Comparison of ENCODE assay signal across 4 fruit fly cellular contexts in the genomic region with DNA sequence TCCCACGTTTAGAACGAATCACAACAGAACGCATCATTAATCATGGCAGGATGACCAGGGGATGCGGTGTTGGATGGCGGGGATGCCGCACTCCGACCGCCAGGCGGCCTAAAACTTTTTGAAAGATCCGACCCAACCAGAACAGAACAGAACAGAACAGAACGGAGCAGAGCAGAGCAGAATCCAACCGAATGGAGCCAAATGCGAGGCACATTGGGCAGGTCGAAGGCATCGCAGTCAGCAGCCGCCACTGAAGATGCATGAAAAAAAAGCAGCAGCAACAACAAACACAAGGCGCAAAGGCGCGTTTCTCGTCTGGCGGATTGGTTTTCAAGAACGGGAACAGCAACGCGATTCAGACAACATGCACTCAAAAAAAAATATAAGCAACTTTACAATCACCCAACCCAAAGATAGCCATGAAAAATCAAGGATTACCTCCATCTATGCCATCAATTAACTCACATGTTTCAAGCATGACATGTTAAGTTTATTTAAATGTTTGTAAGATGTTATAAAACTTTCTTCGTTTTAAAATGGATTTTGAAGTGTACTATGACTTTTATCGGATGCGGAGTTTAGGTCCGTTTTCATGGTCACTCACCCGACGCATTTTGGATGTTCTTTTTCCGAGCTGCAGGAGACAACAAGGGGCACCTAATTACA.
A peak's percentile ranks its signal among the peaks of the same experiment; 100 is the strongest.
TF ChIP-seq lines count a peak whose summit lies in the region.

No protein-coding gene starts in this region.

- TF ChIP-seq CTCF in whole organism, embryonic (GFP tag; optimal IDR thresholded peaks at IDR 0.05; lab: Kevin White, UChicago) = no peak

TF ChIP-seq in whole organism, embryonic, 481 proteins besides CTCF, POLR2A, EP300 and RAD21 (continues in another document):
- TF ChIP-seq Bgb (GFP tag; IDR thresholded peaks at IDR 0.05; lab: Robert Waterston, UW; ENCODE audit: partially characterized antibody) = no peak
- peak; percentile 38 for TF ChIP-seq CG12104 (GFP tag; optimal IDR thresholded peaks at IDR 0.05; lab: Kevin White, UChicago)
- TF ChIP-seq CG2116 (GFP tag; optimal IDR thresholded peaks at IDR 0.05; lab: Kevin White, UChicago) = peak; percentile 2
- TF ChIP-seq CG7928 (GFP tag; optimal IDR thresholded peaks at IDR 0.05; lab: Kevin White, UChicago) = no peak
- TF ChIP-seq Gsc (GFP tag; IDR thresholded peaks at IDR 0.05; lab: Robert Waterston, UW) = no peak
- no peak for TF ChIP-seq pzg (GFP tag; optimal IDR thresholded peaks at IDR 0.05; lab: Kevin White, UChicago)
- TF ChIP-seq CG7357 (GFP tag; IDR thresholded peaks at IDR 0.05; lab: Robert Waterston, UW) = no peak; the same call in 2 of the 3 replicates
- TF ChIP-seq CG13775 (GFP tag; optimal IDR thresholded peaks at IDR 0.05; lab: Kevin White, UChicago) = peak; percentile 65
- peak; percentile 88 for TF ChIP-seq CG33557 (GFP tag; optimal IDR thresholded peaks at IDR 0.05; lab: Kevin White, UChicago)
- peak; percentile 30 for TF ChIP-seq CG13123 (GFP tag; optimal IDR thresholded peaks at IDR 0.05; lab: Kevin White, UChicago)
- peak; percentile 88 for TF ChIP-seq CG2712 (tag; optimal IDR thresholded peaks at IDR 0.05; lab: Kevin White, UChicago)
- TF ChIP-seq CG32532 (GFP tag; IDR thresholded peaks at IDR 0.05; lab: Robert Waterston, UW) = peak; percentile 7; the same call in 1 of the 2 replicates
- peak; percentile 21 for TF ChIP-seq CG3838 (GFP tag; optimal IDR thresholded peaks at IDR 0.05; lab: Kevin White, UChicago)
- TF ChIP-seq Nf-YA (GFP tag; IDR thresholded peaks at IDR 0.05; lab: Robert Waterston, UW) = no peak
- peak; percentile 55; the same call in 1 of the 2 replicates for TF ChIP-seq CG4730 (GFP tag; IDR thresholded peaks at IDR 0.05; lab: Robert Waterston, UW)
- TF ChIP-seq MTF-1 (GFP tag; optimal IDR thresholded peaks at IDR 0.05; lab: Kevin White, UChicago; ENCODE audit: borderline replicate concordance) = peak; percentile 48
- TF ChIP-seq CG14050 (GFP tag; IDR thresholded peaks at IDR 0.05; lab: Robert Waterston, UW) = no peak
- peak; percentile 5 for TF ChIP-seq HLH54F (GFP tag; optimal IDR thresholded peaks at IDR 0.05; lab: Kevin White, UChicago)
- TF ChIP-seq HmgD (GFP tag; optimal IDR thresholded peaks at IDR 0.05; lab: Kevin White, UChicago) = no peak

TF ChIP-seq in whole organism, prepupa, 60 proteins besides CTCF, POLR2A, EP300 and RAD21 (continues in another document):
- peak; percentile 79 for TF ChIP-seq CG32006 (GFP tag; optimal IDR thresholded peaks at IDR 0.05; lab: Kevin White, UChicago)
- peak; percentile 95 for TF ChIP-seq CG10669 (GFP tag; optimal IDR thresholded peaks at IDR 0.05; lab: Kevin White, UChicago)
- TF ChIP-seq Hr4 (GFP tag; optimal IDR thresholded peaks at IDR 0.05; lab: Kevin White, UChicago) = peak; percentile 57
- TF ChIP-seq CG3032 (tag; optimal IDR thresholded peaks at IDR 0.05; lab: Kevin White, UChicago) = peak; percentile 91
- peak; percentile 94 for TF ChIP-seq CG10631 (GFP tag; optimal IDR thresholded peaks at IDR 0.05; lab: Kevin White, UChicago)
- peak; percentile 96 for TF ChIP-seq Smox (GFP tag; optimal IDR thresholded peaks at IDR 0.05; lab: Kevin White, UChicago)
- TF ChIP-seq Ets21C (GFP tag; optimal IDR thresholded peaks at IDR 0.05; lab: Kevin White, UChicago) = peak; percentile 90
- TF ChIP-seq CG11762 (GFP tag; optimal IDR thresholded peaks at IDR 0.05; lab: Kevin White, UChicago; ENCODE audit: insufficient read depth) = peak; percentile 86
- TF ChIP-seq Eip75B (GFP tag; optimal IDR thresholded peaks at IDR 0.05; lab: Kevin White, UChicago) = peak; percentile 93
- TF ChIP-seq salr (GFP tag; optimal IDR thresholded peaks at IDR 0.05; lab: Kevin White, UChicago) = peak; percentile 83 to 85
- peak; percentile 97 for TF ChIP-seq Met (GFP tag; optimal IDR thresholded peaks at IDR 0.05; lab: Kevin White, UChicago)
- TF ChIP-seq Sox102F (GFP tag; optimal IDR thresholded peaks at IDR 0.05; lab: Kevin White, UChicago) = peak; percentile 96
- TF ChIP-seq Ets96B (tag; optimal IDR thresholded peaks at IDR 0.05; lab: Kevin White, UChicago) = peak; percentile 93
- TF ChIP-seq Hr39 (GFP tag; optimal IDR thresholded peaks at IDR 0.05; lab: Kevin White, UChicago) = peak; percentile 95
- TF ChIP-seq svp (GFP tag; lab: Kevin White, UChicago) = peak; percentile 98
- peak; percentile 93 for TF ChIP-seq acj6 (GFP tag; optimal IDR thresholded peaks at IDR 0.05; lab: Kevin White, UChicago)
- peak; percentile 91 for TF ChIP-seq CG6792 (GFP tag; optimal IDR thresholded peaks at IDR 0.05; lab: Kevin White, UChicago)
- TF ChIP-seq CG1621 (tag; optimal IDR thresholded peaks at IDR 0.05; lab: Kevin White, UChicago) = peak; percentile 92
- TF ChIP-seq net (GFP tag; optimal IDR thresholded peaks at IDR 0.05; lab: Kevin White, UChicago) = peak; percentile 88
- peak; percentile 86 for TF ChIP-seq CG34406 (GFP tag; optimal IDR thresholded peaks at IDR 0.05; lab: Kevin White, UChicago)
- peak; percentile 93 for TF ChIP-seq CG3919 (GFP tag; optimal IDR thresholded peaks at IDR 0.05; lab: Kevin White, UChicago)

TF ChIP-seq in whole organism, pupa, 21 proteins besides CTCF, POLR2A, EP300 and RAD21:
- peak; percentile 66 for TF ChIP-seq D1 (tag; optimal IDR thresholded peaks at IDR 0.05; lab: Kevin White, UChicago)
- TF ChIP-seq fd96Ca (GFP tag; IDR thresholded peaks at IDR 0.05; lab: Robert Waterston, UW) = peak; percentile 85
- peak; percentile 91 for TF ChIP-seq CG8301 (tag; optimal IDR thresholded peaks at IDR 0.05; lab: Kevin White, UChicago)
- no peak for TF ChIP-seq CG32121 (GFP tag; IDR thresholded peaks at IDR 0.05; lab: Robert Waterston, UW)
- peak; percentile 92 for TF ChIP-seq Snoo (tag; optimal IDR thresholded peaks at IDR 0.05; lab: Kevin White, UChicago)
- peak; percentile 94 for TF ChIP-seq CG17806 (tag; optimal IDR thresholded peaks at IDR 0.05; lab: Kevin White, UChicago)
- TF ChIP-seq CG15710 (tag; optimal IDR thresholded peaks at IDR 0.05; lab: Kevin White, UChicago) = peak; percentile 91
- peak; percentile 92 for TF ChIP-seq CG9948 (tag; optimal IDR thresholded peaks at IDR 0.05; lab: Kevin White, UChicago)
- peak; percentile 72 for TF ChIP-seq EcR (GFP tag; optimal IDR thresholded peaks at IDR 0.05; lab: Kevin White, UChicago)
- peak; percentile 86 for TF ChIP-seq CG4496 (GFP tag; IDR thresholded peaks at IDR 0.05; lab: Robert Waterston, UW)
- peak; percentile 77; the same call in 1 of the 2 replicates for TF ChIP-seq CG12605 (GFP tag; IDR thresholded peaks at IDR 0.05; lab: Robert Waterston, UW)
- TF ChIP-seq Ets98B (GFP tag; IDR thresholded peaks at IDR 0.05; lab: Robert Waterston, UW) = peak; percentile 77
- TF ChIP-seq Pif1B (GFP tag; optimal IDR thresholded peaks at IDR 0.05; lab: Kevin White, UChicago) = peak; percentile 92
- peak; percentile 88 for TF ChIP-seq gl (tag; optimal IDR thresholded peaks at IDR 0.05; lab: Kevin White, UChicago)
- peak; percentile 92 for TF ChIP-seq Pif1A (GFP tag; optimal IDR thresholded peaks at IDR 0.05; lab: Kevin White, UChicago)
- peak; percentile 82 for TF ChIP-seq CG13204 (GFP tag; optimal IDR thresholded peaks at IDR 0.05; lab: Kevin White, UChicago)
- peak; percentile 93 for TF ChIP-seq CG8159 (tag; optimal IDR thresholded peaks at IDR 0.05; lab: Kevin White, UChicago)
- TF ChIP-seq CG34367 (tag; optimal IDR thresholded peaks at IDR 0.05; lab: Kevin White, UChicago) = peak; percentile 93
- peak; percentile 60; the same call in 1 of the 2 replicates for TF ChIP-seq rn (GFP tag; IDR thresholded peaks at IDR 0.05; lab: Robert Waterston, UW)
- peak; percentile 94 for TF ChIP-seq CG14655 (GFP tag; optimal IDR thresholded peaks at IDR 0.05; lab: Kevin White, UChicago)
- no peak for TF ChIP-seq CG10348 (GFP tag; IDR thresholded peaks at IDR 0.05; lab: Robert Waterston, UW)
TF ChIP-seq in whole organism, pupa: peak in this region for 19.

TF ChIP-seq in whole organism, wandering third instar larva, 38 proteins besides CTCF, POLR2A, EP300 and RAD21 (continues in another document):
- TF ChIP-seq sage (GFP tag; optimal IDR thresholded peaks at IDR 0.05; lab: Kevin White, UChicago) (peak; percentile 95), Sp1 (GFP tag; optimal IDR thresholded peaks at IDR 0.05; lab: Kevin White, UChicago) (peak; percentile 96), Hnf4 (GFP tag; optimal IDR thresholded peaks at IDR 0.05; lab: Kevin White, UChicago) (peak; percentile 96), usp (GFP tag; optimal IDR thresholded peaks at IDR 0.05; lab: Kevin White, UChicago) (no peak), GATAd (GFP tag; optimal IDR thresholded peaks at IDR 0.05; lab: Kevin White, UChicago) (peak; percentile 34), ey (GFP tag; optimal IDR thresholded peaks at IDR 0.05; lab: Kevin White, UChicago) (peak; percentile 97), Abd-B (GFP tag; optimal IDR thresholded peaks at IDR 0.05; lab: Kevin White, UChicago) (no peak), CG9705 (GFP tag; optimal IDR thresholded peaks at IDR 0.05; lab: Kevin White, UChicago) (peak; percentile 82), woc (GFP tag; optimal IDR thresholded peaks at IDR 0.05; lab: Kevin White, UChicago) (peak; percentile 96), fru (GFP tag; optimal IDR thresholded peaks at IDR 0.05; lab: Kevin White, UChicago) (peak; percentile 97), N (GFP tag; optimal IDR thresholded peaks at IDR 0.05; lab: Kevin White, UChicago) (no peak), Vsx2 (GFP tag; optimal IDR thresholded peaks at IDR 0.05; lab: Kevin White, UChicago; ENCODE audit: partially characterized antibody) (peak; percentile 68), h (GFP tag; optimal IDR thresholded peaks at IDR 0.05; lab: Kevin White, UChicago) (peak; percentile 98), dmrt93B (GFP tag; optimal IDR thresholded peaks at IDR 0.05; lab: Kevin White, UChicago) (peak; percentile 86), brk (GFP tag; optimal IDR thresholded peaks at IDR 0.05; lab: Kevin White, UChicago) (peak; percentile 95), OdsH (GFP tag; optimal IDR thresholded peaks at IDR 0.05; lab: Kevin White, UChicago) (peak; percentile 97), rgr (GFP tag; optimal IDR thresholded peaks at IDR 0.05; lab: Kevin White, UChicago) (peak; percentile 97), Jra (GFP tag; optimal IDR thresholded peaks at IDR 0.05; lab: Kevin White, UChicago) (peak; percentile 92), Mio (GFP tag; optimal IDR thresholded peaks at IDR 0.05; lab: Kevin White, UChicago) (peak; percentile 64), CG32264 (GFP tag; optimal IDR thresholded peaks at IDR 0.05; lab: Kevin White, UChicago) (peak; percentile 95), lola (GFP tag; optimal IDR thresholded peaks at IDR 0.05; lab: Kevin White, UChicago) (no peak), Rel (GFP tag; optimal IDR thresholded peaks at IDR 0.05; lab: Kevin White, UChicago) (peak; percentile 93), Rel (tag; optimal IDR thresholded peaks at IDR 0.05; lab: Kevin White, UChicago) (peak; percentile 71), sv (GFP tag; optimal IDR thresholded peaks at IDR 0.05; lab: Kevin White, UChicago) (peak; percentile 45), foxo (GFP tag; optimal IDR thresholded peaks at IDR 0.05; lab: Kevin White, UChicago) (peak; percentile 89 to 97), Hr78 (GFP tag; optimal IDR thresholded peaks at IDR 0.05; lab: Kevin White, UChicago) (no peak), tai (GFP tag; optimal IDR thresholded peaks at IDR 0.05; lab: Kevin White, UChicago) (peak; percentile 92)
